Fruit fly (Drosophila melanogaster) whole organism, embryonic: ENCODE data around the gene dmrt11E.

Experiments
- Adf1 ChIP-seq: fragments of 200-800 bp; sonication (Bioruptor generic); IDR thresholded peaks from 2 replicates; pipeline ENCODE4 v1.3.6; 2022; ENCODE audit warnings: missing biosample characterization, missing genetic modification characterization
- Blimp-1 ChIP-seq: fragments of 200-800 bp; sonication (Bioruptor generic); optimal IDR thresholded peaks from 3 replicates; lab custom pipeline; 2018; ENCODE audit warnings: missing biosample characterization, missing genetic modification characterization, mild to moderate bottlenecking, moderate library complexity, missing genetic modification reagents
- CG12071 ChIP-seq: fragments of 200-800 bp; sonication (Bioruptor generic); optimal IDR thresholded peaks from 3 replicates; lab custom pipeline; 2018; ENCODE audit warnings: missing biosample characterization, mild to moderate bottlenecking, missing genetic modification characterization
- CG13624 ChIP-seq: fragments of 200-800 bp; sonication (Bioruptor generic); optimal IDR thresholded peaks from 2 replicates; lab custom pipeline; 2016; ENCODE audit warnings: missing biosample characterization, missing genetic modification characterization
- CG13894 ChIP-seq: fragments of 200-800 bp; sonication (Bioruptor generic); optimal IDR thresholded peaks from 3 replicates; lab custom pipeline; 2018; ENCODE audit warnings: missing biosample characterization, mild to moderate bottlenecking, missing genetic modification characterization, moderate library complexity
- CG1529 ChIP-seq: fragments of 200-800 bp; sonication (Bioruptor generic); optimal IDR thresholded peaks from 3 replicates; lab custom pipeline; 2018; ENCODE audit warnings: missing biosample characterization, missing genetic modification characterization
- CG1647 ChIP-seq: fragments of 200-800 bp; sonication (Bioruptor generic); optimal IDR thresholded peaks from 3 replicates; lab custom pipeline; 2016; ENCODE audit warnings: missing biosample characterization, missing genetic modification characterization
- CG18619 ChIP-seq: fragments of 200-800 bp; sonication (Bioruptor generic); optimal IDR thresholded peaks from 3 replicates; lab custom pipeline; 2017; ENCODE audit warnings: missing biosample characterization, mild to moderate bottlenecking, missing genetic modification characterization
- CG2875 ChIP-seq: fragments of 200-800 bp; sonication (Bioruptor generic); optimal IDR thresholded peaks from 2 replicates; lab custom pipeline; 2017; ENCODE audit warnings: missing biosample characterization, mild to moderate bottlenecking, missing genetic modification characterization, missing genetic modification reagents
- CG30431 ChIP-seq: fragments of 200-800 bp; sonication (Bioruptor generic); optimal IDR thresholded peaks from 2 replicates; lab custom pipeline; 2017; ENCODE audit warnings: missing biosample characterization, missing genetic modification characterization
- CG34376 ChIP-seq: fragments of 200-800 bp; sonication (Bioruptor generic); optimal IDR thresholded peaks from 2 replicates; lab custom pipeline; 2018; ENCODE audit warnings: missing biosample characterization, mild to moderate bottlenecking, missing genetic modification characterization
- CG4424 ChIP-seq: fragments of 200-800 bp; sonication (Bioruptor generic); optimal IDR thresholded peaks from 3 replicates; lab custom pipeline; 2016; ENCODE audit warnings: missing biosample characterization, missing genetic modification characterization
- CG4707 ChIP-seq: fragments of 200-800 bp; sonication (Bioruptor generic); optimal IDR thresholded peaks from 2 replicates; lab custom pipeline; 2018; ENCODE audit warnings: missing biosample characterization, mild to moderate bottlenecking, missing genetic modification characterization, moderate library complexity
- CG7271 ChIP-seq: fragments of 200-800 bp; sonication (Bioruptor generic); optimal IDR thresholded peaks from 2 replicates; lab custom pipeline; 2018; ENCODE audit warnings: missing biosample characterization, mild to moderate bottlenecking, missing genetic modification characterization, moderate library complexity
- CG8478 ChIP-seq: fragments of >200 bp; optimal IDR thresholded peaks from 2 replicates; lab custom pipeline; 2018
- Dek ChIP-seq: fragments of 200-800 bp; sonication (Bioruptor generic); optimal IDR thresholded peaks from 3 replicates; lab custom pipeline; 2019; ENCODE audit warnings: missing biosample characterization, mild to moderate bottlenecking, missing genetic modification characterization, moderate library complexity
- Dfd ChIP-seq, 2 experiments: fragments of >200 bp; optimal IDR thresholded peaks; 2 replicates each; lab custom pipeline; 2017; ENCODE audit warnings: missing biosample characterization in 2 of 2, missing genetic modification characterization in 2 of 2
- Drgx ChIP-seq: fragments of 200-800 bp; sonication (Bioruptor generic); IDR thresholded peaks from 2 replicates; pipeline ENCODE4 v1.3.6; 2022; ENCODE audit warnings: missing biosample characterization, missing genetic modification characterization
- Gug ChIP-seq: fragments of 200-800 bp; sonication (Bioruptor generic); IDR thresholded peaks from 4 replicates; pipeline ENCODE4 v1.3.6; 2022; ENCODE audit warnings: missing biosample characterization, missing genetic modification characterization
- HLH4C ChIP-seq: fragments of 200-800 bp; sonication (Bioruptor generic); IDR thresholded peaks from 3 replicates; pipeline ENCODE4 v1.3.6; 2022; ENCODE audit warnings: missing biosample characterization, missing genetic modification characterization; ENCODE audit not compliant: partially characterized antibody
- Hand ChIP-seq: fragments of 200-800 bp; sonication (Bioruptor generic); optimal IDR thresholded peaks from 2 replicates; lab custom pipeline; 2017; ENCODE audit warnings: mild to moderate bottlenecking, missing biosample characterization, missing genetic modification reagents, missing genetic modification characterization
- Hr39 ChIP-seq: fragments of >200 bp; optimal IDR thresholded peaks from 2 replicates; lab custom pipeline; 2017
- NFAT ChIP-seq: fragments of 200-800 bp; sonication (Bioruptor generic); IDR thresholded peaks from 2 replicates; pipeline ENCODE4 v1.3.6; 2022; ENCODE audit warnings: missing biosample characterization, missing genetic modification characterization
- NK7.1 ChIP-seq: fragments of 200-800 bp; sonication (Bioruptor generic); optimal IDR thresholded peaks from 3 replicates; lab custom pipeline; 2016; ENCODE audit warnings: missing biosample characterization, missing genetic modification characterization
- Optix ChIP-seq: fragments of 200-800 bp; sonication (Bioruptor generic); IDR thresholded peaks from 3 replicates; pipeline ENCODE4 v1.3.6; 2022; ENCODE audit warnings: missing biosample characterization, missing genetic modification characterization
- Trl ChIP-seq, 3 experiments: fragments of >200 bp in 2 of 3; fragments of 200-800 bp in 1 of 3; sonication (Bioruptor generic) in 1 of 3; optimal IDR thresholded peaks; 2 replicates in 1 of 3; 3 replicates in 2 of 3; lab custom pipeline; 2016 to 2017; ENCODE audit warnings: missing biosample characterization in 1 of 3, missing genetic modification characterization in 1 of 3
- al ChIP-seq: fragments of 200-800 bp; sonication (Bioruptor generic); IDR thresholded peaks from 2 replicates; pipeline ENCODE4 v1.3.6; 2022; ENCODE audit warnings: missing biosample characterization, missing genetic modification characterization
- cato ChIP-seq: fragments of 200-800 bp; sonication (Bioruptor generic); optimal IDR thresholded peaks from 2 replicates; lab custom pipeline; 2016; ENCODE audit warnings: missing biosample characterization, missing genetic modification characterization, borderline replicate concordance
- chm ChIP-seq: fragments of 200-800 bp; sonication (Bioruptor generic); IDR thresholded peaks from 2 replicates; pipeline ENCODE4 v1.3.6; 2022; ENCODE audit warnings: missing biosample characterization, missing genetic modification characterization
- crol ChIP-seq: fragments of 200-800 bp; sonication (Bioruptor generic); IDR thresholded peaks from 2 replicates; pipeline ENCODE4 v1.3.6; 2022; ENCODE audit warnings: missing biosample characterization, missing genetic modification characterization
- dm ChIP-seq: fragments of 200-800 bp; sonication (Bioruptor generic); optimal IDR thresholded peaks from 3 replicates; lab custom pipeline; 2016; ENCODE audit warnings: missing biosample characterization, missing genetic modification characterization
- dpn ChIP-seq, 2 experiments: fragments of 200-800 bp; sonication (Bioruptor generic); optimal IDR thresholded peaks; 3 replicates each; lab custom pipeline; 2016; ENCODE audit warnings: missing biosample characterization in 2 of 2, missing genetic modification characterization in 2 of 2
- en ChIP-seq: fragments of 200-800 bp; sonication (Bioruptor generic); optimal IDR thresholded peaks from 2 replicates; lab custom pipeline; 2016; ENCODE audit warnings: missing biosample characterization, missing genetic modification characterization
- lmd ChIP-seq: fragments of 200-800 bp; sonication (Bioruptor generic); IDR thresholded peaks from 2 replicates; pipeline ENCODE4 v1.3.6; 2022; ENCODE audit warnings: missing biosample characterization, missing genetic modification characterization
- sisA ChIP-seq: fragments of 200-800 bp; sonication (Bioruptor generic); IDR thresholded peaks from 2 replicates; pipeline ENCODE4 v1.3.6; 2022; ENCODE audit warnings: missing biosample characterization, missing genetic modification characterization
- slbo ChIP-seq: fragments of 200-800 bp; sonication (Bioruptor generic); IDR thresholded peaks from 2 replicates; pipeline ENCODE4 v1.3.6; 2022; ENCODE audit warnings: missing biosample characterization, missing genetic modification characterization
- sob ChIP-seq: fragments of 200-800 bp; sonication (Bioruptor generic); IDR thresholded peaks from 2 replicates; pipeline ENCODE4 v1.3.6; 2022; ENCODE audit warnings: missing biosample characterization, missing genetic modification characterization
- sug ChIP-seq: fragments of 200-800 bp; optimal IDR thresholded peaks from 2 replicates; lab custom pipeline; 2019; ENCODE audit warnings: missing biosample characterization, mild to moderate bottlenecking, missing genetic modification characterization, moderate library complexity
- tup ChIP-seq: fragments of 200-800 bp; sonication (Bioruptor generic); optimal IDR thresholded peaks from 2 replicates; lab custom pipeline; 2016; ENCODE audit warnings: missing biosample characterization, mild to moderate bottlenecking, missing genetic modification characterization, moderate library complexity
- zen2 ChIP-seq: fragments of 200-800 bp; sonication (Bioruptor generic); IDR thresholded peaks from 3 replicates; pipeline ENCODE4 v1.3.6; 2022; ENCODE audit warnings: missing biosample characterization, missing genetic modification characterization; ENCODE audit not compliant: partially characterized antibody

dmrt11E gene

dm6 chrX:13390465-13391173 lies 22.6 kb downstream of the dmrt11E start (continued):
- TF ChIP-seq CG13894 (peak; percentile 81), CG7271 (tag; lab: Kevin White, UChicago) (no peak), Drgx (GFP tag; lab: Robert Waterston, UW) (peak; percentile 92), al (GFP tag; lab: Robert Waterston, UW) (peak; percentile 85), CG8478 (lab: Kevin White, UChicago) (no peak), sob (GFP tag; lab: Robert Waterston, UW) (peak; percentile 74), CG4424 (peak; percentile 2), CG34376 (GFP tag; lab: Kevin White, UChicago) (no peak), Hr39 (lab: Kevin White, UChicago) (no peak), HLH4C (no peak), sisA (GFP tag; lab: Robert Waterston, UW) (peak; percentile 24; the same call in 1 of the 2 replicates), zen2 (no peak), tup (GFP tag; lab: Kevin White, UChicago) (no peak), Dfd (GFP tag; optimal IDR thresholded peaks at IDR 0.05; lab: Kevin White, UChicago) (no peak), en (GFP tag; lab: Kevin White, UChicago) (no peak), CG1529 (no peak), CG12071 (GFP tag; lab: Kevin White, UChicago) (no peak), Hand (GFP tag; lab: Kevin White, UChicago) (peak; percentile 62), Trl (optimal IDR thresholded peaks at IDR 0.05; lab: Kevin White, UChicago) (peak in 1 of 2 experiments; percentile 10), Trl (GFP tag; optimal IDR thresholded peaks at IDR 0.05; lab: Kevin White, UChicago) (no peak), slbo (peak; percentile 87), dm (no peak), CG13624 (GFP tag; lab: Kevin White, UChicago) (no peak), CG1647 (GFP tag; lab: Kevin White, UChicago) (no peak), Gug (no peak), dpn (GFP tag; optimal IDR thresholded peaks at IDR 0.05; lab: Kevin White, UChicago) (peak in 1 of 2 experiments; percentile 43), chm (GFP tag; lab: Robert Waterston, UW) (no peak; the same call in 1 of the 2 replicates), crol (GFP tag; lab: Robert Waterston, UW) (no peak), Optix (GFP tag; lab: Robert Waterston, UW) (no peak), CG30431 (GFP tag; lab: Kevin White, UChicago) (no peak), CG4707 (GFP tag; lab: Kevin White, UChicago) (no peak), lmd (peak; percentile 60; the same call in 1 of the 2 replicates), CG2875 (GFP tag; lab: Kevin White, UChicago) (no peak), CG18619 (peak; percentile 44), Blimp-1 (GFP tag; lab: Kevin White, UChicago) (peak; percentile 39), NK7.1 (no peak), sug (peak; percentile 51), Dek (peak; percentile 85), NFAT (GFP tag; lab: Robert Waterston, UW) (no peak), cato (GFP tag; lab: Kevin White, UChicago) (no peak), Adf1 (peak; percentile 44)
